Worm (Caenorhabditis elegans) whole organism, mixed stage, embryonic: ENCODE data around the gene ugt-19.

ENCODE experiments used
- bed-3 ChIP-seq: fragments of 200-800 bp; sonication (Bioruptor generic); optimal IDR thresholded peaks from 3 replicates; lab custom pipeline; 2018; ENCODE audit warnings: mild to moderate bottlenecking, missing genetic modification characterization, moderate library complexity, missing compliant biosample characterization
- blmp-1 ChIP-seq: fragments of 150-350 bp; optimal IDR thresholded peaks from 2 replicates; lab custom pipeline; 2014; ENCODE audit warnings: missing biosample characterization, missing genetic modification characterization
- ceh-39 ChIP-seq: fragments of 150-350 bp; optimal IDR thresholded peaks from 2 replicates; lab custom pipeline; 2014; ENCODE audit warnings: missing biosample characterization, missing genetic modification characterization
- ceh-43 ChIP-seq: fragments of 200-800 bp; sonication (Bioruptor generic); optimal IDR thresholded peaks from 2 replicates; lab custom pipeline; 2018; ENCODE audit warnings: mild to moderate bottlenecking, missing genetic modification characterization, moderate library complexity, missing compliant biosample characterization
- ceh-83 ChIP-seq: fragments of 200-800 bp; sonication (Bioruptor generic); optimal IDR thresholded peaks from 2 replicates; lab custom pipeline; 2018; ENCODE audit warnings: mild to moderate bottlenecking, missing genetic modification characterization, missing compliant biosample characterization
- ces-1 ChIP-seq: fragments of 150-350 bp; optimal IDR thresholded peaks from 2 replicates; lab custom pipeline; 2014; ENCODE audit warnings: missing biosample characterization, missing genetic modification reagents, missing genetic modification characterization
- cnd-1 ChIP-seq: fragments of 200-800 bp; sonication (Bioruptor generic); optimal IDR thresholded peaks from 2 replicates; lab custom pipeline; 2018; ENCODE audit warnings: mild to moderate bottlenecking, missing genetic modification characterization, missing compliant biosample characterization
- drap-1 ChIP-seq: fragments of 200-800 bp; sonication (Bioruptor generic); optimal IDR thresholded peaks from 3 replicates; lab custom pipeline; 2018; ENCODE audit warnings: mild to moderate bottlenecking, missing genetic modification characterization, missing compliant biosample characterization
- elt-1 ChIP-seq: sonication (generic microtip); optimal IDR thresholded peaks from 2 replicates; lab custom pipeline; 2017; ENCODE audit warnings: missing genetic modification characterization, mild to moderate bottlenecking, missing compliant biosample characterization, antibody characterized with exemption, moderate library complexity, borderline replicate concordance; ENCODE audit not compliant: insufficient read depth
- elt-3 ChIP-seq: fragments of 150-350 bp; optimal IDR thresholded peaks from 2 replicates; lab custom pipeline; 2014; ENCODE audit warnings: missing biosample characterization, missing genetic modification characterization
- flh-1 ChIP-seq: fragments of 200-800 bp; sonication (Bioruptor generic); optimal IDR thresholded peaks from 2 replicates; lab custom pipeline; 2018; ENCODE audit warnings: mild to moderate bottlenecking, missing genetic modification characterization, moderate library complexity, missing compliant biosample characterization
- ham-2 ChIP-seq: fragments of 200-800 bp; sonication (Bioruptor generic); optimal IDR thresholded peaks from 2 replicates; lab custom pipeline; 2018; ENCODE audit warnings: mild to moderate bottlenecking, missing genetic modification characterization, missing compliant biosample characterization
- hlh-1 ChIP-seq: fragments of 150-350 bp; optimal IDR thresholded peaks from 2 replicates; lab custom pipeline; 2014; ENCODE audit warnings: missing biosample characterization, missing genetic modification reagents, missing genetic modification characterization
- lin-13 ChIP-seq: fragments of 150-350 bp; optimal IDR thresholded peaks from 2 replicates; lab custom pipeline; 2014; ENCODE audit warnings: missing biosample characterization, missing genetic modification characterization
- lin-32 ChIP-seq: fragments of 200-800 bp; sonication (Bioruptor generic); optimal IDR thresholded peaks from 2 replicates; lab custom pipeline; 2018; ENCODE audit warnings: mild to moderate bottlenecking, missing genetic modification characterization, missing compliant biosample characterization
- lsy-2 ChIP-seq: fragments of 150-350 bp; optimal IDR thresholded peaks from 2 replicates; lab custom pipeline; 2014; ENCODE audit warnings: missing biosample characterization, missing genetic modification characterization
- mab-5 ChIP-seq: fragments of 150-350 bp; optimal IDR thresholded peaks from 2 replicates; lab custom pipeline; 2014; ENCODE audit warnings: missing biosample characterization, missing genetic modification characterization
- mep-1 ChIP-seq: fragments of 150-350 bp; optimal IDR thresholded peaks from 2 replicates; lab custom pipeline; 2017; ENCODE audit warnings: missing biosample characterization, missing genetic modification reagents, missing genetic modification characterization, inconsistent platforms
- nhr-12 ChIP-seq: fragments of 150-350 bp; optimal IDR thresholded peaks from 2 replicates; lab custom pipeline; 2014; ENCODE audit warnings: missing biosample characterization, missing genetic modification characterization
- nhr-2 ChIP-seq: fragments of 150-350 bp; optimal IDR thresholded peaks from 2 replicates; lab custom pipeline; 2014; ENCODE audit warnings: missing biosample characterization, missing genetic modification characterization
- nhr-28 ChIP-seq: fragments of 150-350 bp; optimal IDR thresholded peaks from 2 replicates; lab custom pipeline; 2014; ENCODE audit warnings: missing biosample characterization, missing genetic modification characterization
- nhr-76 ChIP-seq: sonication (generic microtip); optimal IDR thresholded peaks from 2 replicates; lab custom pipeline; 2017; ENCODE audit warnings: missing biosample characterization, missing genetic modification characterization
- pha-4 ChIP-seq: fragments of 150-350 bp; optimal IDR thresholded peaks from 2 replicates; lab custom pipeline; 2018; ENCODE audit warnings: missing biosample characterization, missing genetic modification reagents, missing genetic modification characterization
- sem-2 ChIP-seq: fragments of 200-800 bp; sonication (Bioruptor generic); optimal IDR thresholded peaks from 2 replicates; lab custom pipeline; 2018; ENCODE audit warnings: mild to moderate bottlenecking, missing genetic modification characterization, missing compliant biosample characterization
- snpc-4 ChIP-seq: fragments of 150-350 bp; optimal IDR thresholded peaks from 2 replicates; lab custom pipeline; 2014; ENCODE audit warnings: missing biosample characterization, missing genetic modification characterization
- sptf-1 ChIP-seq: sonication (generic microtip); optimal IDR thresholded peaks from 2 replicates; lab custom pipeline; 2017; ENCODE audit warnings: mild to moderate bottlenecking, missing genetic modification characterization, moderate library complexity, missing compliant biosample characterization
- tbx-8 ChIP-seq: fragments of 200-800 bp; sonication (Bioruptor generic); optimal IDR thresholded peaks from 2 replicates; lab custom pipeline; 2018; ENCODE audit warnings: mild to moderate bottlenecking, missing genetic modification characterization, moderate library complexity, missing compliant biosample characterization
- unc-39 ChIP-seq: fragments of 150-350 bp; optimal IDR thresholded peaks from 2 replicates; lab custom pipeline; 2014; ENCODE audit warnings: missing biosample characterization, missing genetic modification characterization
- unc-62 ChIP-seq: fragments of 150-350 bp; optimal IDR thresholded peaks from 2 replicates; lab custom pipeline; 2014; ENCODE audit warnings: missing biosample characterization, missing genetic modification reagents, missing genetic modification characterization
- zip-8 ChIP-seq: fragments of 150-350 bp; optimal IDR thresholded peaks from 2 replicates; lab custom pipeline; 2014; ENCODE audit warnings: missing biosample characterization, missing genetic modification characterization
- ztf-11 ChIP-seq: fragments of 150-350 bp; optimal IDR thresholded peaks from 2 replicates; lab custom pipeline; 2014; ENCODE audit warnings: missing biosample characterization, missing genetic modification characterization

The ugt-19 gene

DNA sequence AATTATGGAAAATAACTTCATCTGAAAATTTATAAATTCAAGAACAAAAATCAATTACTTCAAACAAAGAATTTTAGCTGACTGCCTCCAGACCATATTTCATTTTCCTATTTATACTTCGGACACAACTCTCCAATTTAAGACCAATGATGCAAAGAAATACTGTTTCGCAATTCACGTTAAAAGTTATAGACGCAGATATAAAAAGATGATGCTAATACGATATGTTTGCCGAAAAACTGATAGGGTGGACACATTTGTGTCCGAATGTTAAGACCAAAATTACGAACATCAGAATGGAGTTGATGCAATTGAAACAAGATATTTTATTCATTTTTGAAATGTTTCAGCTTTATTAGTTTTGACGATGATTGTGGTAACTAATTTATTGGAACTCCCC, at the start of gene ugt-19:
TSS of gene ugt-19 (minus strand) at position 28 of the 400 bp plus-strand sequence.
- TF ChIP-seq elt-3 (tag; lab: Kevin White, UChicago) (peak; percentile 8), lin-13 (no peak)

- TF ChIP-seq lsy-2 (tag; lab: Kevin White, UChicago): no peak
- TF ChIP-seq ces-1 (GFP tag; lab: Kevin White, UChicago): no peak
- TF ChIP-seq unc-39 (tag; lab: Kevin White, UChicago): no peak
- no peak for TF ChIP-seq nhr-28 (tag; lab: Kevin White, UChicago)
- TF ChIP-seq nhr-2: no peak
- TF ChIP-seq ham-2: no peak
- TF ChIP-seq ztf-11 (tag; lab: Kevin White, UChicago): no peak
- no peak for TF ChIP-seq ceh-43
- TF ChIP-seq drap-1 (GFP tag; lab: Kevin White, UChicago): no peak
- TF ChIP-seq tbx-8 (GFP tag; lab: Kevin White, UChicago): no peak
- no peak for TF ChIP-seq nhr-12
- TF ChIP-seq elt-1 (tag; lab: Kevin White, UChicago): no peak
- TF ChIP-seq mab-5 (tag; lab: Kevin White, UChicago): no peak
- TF ChIP-seq sem-2: no peak
These were observed 47.6 kb upstream of the ugt-19 start, which contains the start of gene M03D4.4 for ce11 chrIV:6127252-6127930. Gene M03D4.4, minus strand, starts transcription at chrIV:6127302.

DNA sequence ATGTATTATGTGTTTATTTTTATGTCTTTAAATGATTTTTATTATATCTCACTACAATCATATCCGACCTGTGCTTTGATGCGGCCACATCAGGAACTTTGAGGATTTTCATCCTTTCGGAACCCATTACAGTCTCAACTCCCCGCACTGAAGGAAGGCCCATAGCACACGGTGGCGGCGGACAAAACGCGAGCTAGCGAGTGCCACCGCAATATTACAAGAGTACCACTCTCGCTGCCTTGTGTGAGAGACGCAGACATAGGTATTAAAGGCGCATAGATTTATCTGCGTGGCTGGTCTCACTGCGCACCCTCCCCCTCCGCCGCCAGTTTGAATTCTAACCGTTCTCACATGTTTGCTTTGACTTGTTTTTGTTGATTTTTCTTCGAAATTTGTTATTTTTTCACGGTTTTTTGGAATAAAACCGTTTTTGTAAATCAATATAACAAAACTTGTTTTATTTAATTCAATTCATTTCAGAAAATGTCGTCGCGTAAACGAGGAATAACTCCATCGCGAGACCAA, 38.1 kb upstream of the ugt-19 start, which contains the start of gene zen-4:
TSS of gene zen-4 (plus strand) at position 475 of the 525 bp plus-strand sequence.
- TF ChIP-seq ham-2: peak; percentile 19
- TF ChIP-seq cnd-1 (tag; lab: Kevin White, UChicago): peak; percentile 44
- peak; percentile 72 for TF ChIP-seq mep-1 (tag; lab: Kevin White, UChicago)
- no peak for TF ChIP-seq blmp-1 (tag; lab: Kevin White, UChicago)
- TF ChIP-seq pha-4: peak; percentile 56
- no peak for TF ChIP-seq snpc-4 (tag; lab: Kevin White, UChicago)
- no peak for TF ChIP-seq hlh-1 (tag; lab: Kevin White, UChicago)
- peak; percentile 35 for TF ChIP-seq lsy-2 (tag; lab: Kevin White, UChicago)
- no peak for TF ChIP-seq unc-62
- no peak for TF ChIP-seq nhr-2
- peak; percentile 57 for TF ChIP-seq ceh-39 (tag; lab: Kevin White, UChicago)
- peak; percentile 37 for TF ChIP-seq drap-1 (GFP tag; lab: Kevin White, UChicago)
- peak; percentile 93 for TF ChIP-seq lin-13
- no peak for TF ChIP-seq ceh-43
- no peak for TF ChIP-seq nhr-12
- peak; percentile 10 for TF ChIP-seq ztf-11 (tag; lab: Kevin White, UChicago)
- TF ChIP-seq, all 35 proteins: peak for 9

ce11 chrIV:6112291-6112690, 32.5 kb upstream of the ugt-19 start, which contains the start of gene M03D4.3:
Gene M03D4.3, minus strand, starts transcription at chrIV:6112391.
- TF ChIP-seq cnd-1 (tag; lab: Kevin White, UChicago) (no peak), pha-4 (no peak), unc-62 (no peak), bed-3 (GFP tag; lab: Kevin White, UChicago) (no peak), lsy-2 (tag; lab: Kevin White, UChicago) (no peak), ceh-43 (no peak), nhr-2 (no peak), flh-1 (GFP tag; lab: Kevin White, UChicago) (no peak), nhr-76 (no peak), ceh-83 (no peak), elt-1 (tag; lab: Kevin White, UChicago) (no peak)

- TF ChIP-seq mab-5 (tag; lab: Kevin White, UChicago) (no peak), nhr-28 (tag; lab: Kevin White, UChicago) (no peak), elt-1 (tag; lab: Kevin White, UChicago) (no peak), zip-8 (tag; lab: Kevin White, UChicago) (no peak), unc-62 (no peak), nhr-12 (no peak), nhr-2 (no peak), nhr-76 (no peak), lin-13 (no peak), ceh-83 (no peak), sem-2 (no peak), ces-1 (GFP tag; lab: Kevin White, UChicago) (no peak), flh-1 (GFP tag; lab: Kevin White, UChicago) (no peak), sptf-1 (tag; lab: Kevin White, UChicago) (no peak), elt-3 (tag; lab: Kevin White, UChicago) (no peak), mep-1 (tag; lab: Kevin White, UChicago) (no peak), ceh-43 (no peak), snpc-4 (tag; lab: Kevin White, UChicago) (no peak), lin-32 (GFP tag; lab: Kevin White, UChicago) (no peak)
- TF ChIP-seq, all 35 proteins: peak for 0
These were observed 28.9 kb upstream of the ugt-19 start for ce11 chrIV:6108665-6109064.
